Fruit fly (Drosophila melanogaster) whole organism, embryonic: Measurements from ENCODE around the gene AlkB.

ENCODE experiments used
- Bdp1 ChIP-seq: fragments of 200-800 bp; sonication (Bioruptor generic); optimal IDR thresholded peaks from 3 replicates; lab custom pipeline; 2016; ENCODE audit warnings: missing biosample characterization, missing genetic modification characterization
- Bgb ChIP-seq: fragments of 200-800 bp; sonication (Bioruptor generic); IDR thresholded peaks from 2 replicates; pipeline ENCODE4 v1.3.6; 2022; ENCODE audit warnings: missing biosample characterization, missing genetic modification characterization; ENCODE audit not compliant: partially characterized antibody
- BtbVII ChIP-seq: fragments of 200-800 bp; sonication (Bioruptor generic); optimal IDR thresholded peaks from 3 replicates; lab custom pipeline; 2017; ENCODE audit warnings: missing biosample characterization, mild to moderate bottlenecking, missing genetic modification characterization
- CG12236 ChIP-seq: fragments of 200-800 bp; sonication (Bioruptor generic); optimal IDR thresholded peaks from 2 replicates; lab custom pipeline; 2016; ENCODE audit warnings: missing biosample characterization, missing genetic modification characterization
- CG14050 ChIP-seq: fragments of 200-800 bp; sonication (Bioruptor generic); IDR thresholded peaks from 3 replicates; pipeline ENCODE4 v1.3.6; 2022; ENCODE audit warnings: missing biosample characterization, missing genetic modification characterization
- CG14860 ChIP-seq: fragments of 200-800 bp; sonication (Bioruptor generic); IDR thresholded peaks from 3 replicates; pipeline ENCODE4 v1.3.6; 2022; ENCODE audit warnings: missing biosample characterization, missing genetic modification characterization; ENCODE audit not compliant: partially characterized antibody
- CG1603 ChIP-seq: fragments of 200-800 bp; sonication (Bioruptor generic); optimal IDR thresholded peaks from 2 replicates; lab custom pipeline; 2019; ENCODE audit warnings: missing biosample characterization, mild to moderate bottlenecking, missing genetic modification characterization, moderate library complexity
- CG16815 ChIP-seq: fragments of 200-800 bp; sonication (Bioruptor generic); optimal IDR thresholded peaks from 3 replicates; lab custom pipeline; 2017; ENCODE audit warnings: missing biosample characterization, mild to moderate bottlenecking, missing genetic modification characterization
- CG17359 ChIP-seq: fragments of 200-800 bp; sonication (Bioruptor generic); optimal IDR thresholded peaks from 3 replicates; lab custom pipeline; 2018; ENCODE audit warnings: missing biosample characterization, mild to moderate bottlenecking, missing genetic modification characterization, moderate library complexity
- CG18262 ChIP-seq: fragments of 200-800 bp; optimal IDR thresholded peaks from 3 replicates; lab custom pipeline; 2019; ENCODE audit warnings: missing biosample characterization, mild to moderate bottlenecking, missing genetic modification characterization, moderate library complexity
- CG1832 ChIP-seq: fragments of 200-800 bp; sonication (Bioruptor generic); optimal IDR thresholded peaks from 2 replicates; lab custom pipeline; 2017; ENCODE audit warnings: missing biosample characterization, mild to moderate bottlenecking, missing genetic modification characterization, inconsistent platforms
- CG2889 ChIP-seq: fragments of 200-800 bp; sonication (Bioruptor generic); IDR thresholded peaks from 3 replicates; pipeline ENCODE4 v1.3.6; 2022; ENCODE audit warnings: missing biosample characterization, missing genetic modification characterization
- CG32532 ChIP-seq: fragments of 200-800 bp; sonication (Bioruptor generic); IDR thresholded peaks from 2 replicates; pipeline ENCODE4 v1.3.6; 2022; ENCODE audit warnings: missing biosample characterization, missing genetic modification characterization
- CG32767 ChIP-seq: fragments of 200-800 bp; sonication (Bioruptor generic); IDR thresholded peaks from 2 replicates; pipeline ENCODE4 v1.3.6; 2022; ENCODE audit warnings: missing biosample characterization, missing genetic modification characterization
- CG32772 ChIP-seq: fragments of 200-800 bp; sonication (Bioruptor generic); IDR thresholded peaks from 2 replicates; pipeline ENCODE4 v1.3.6; 2022; ENCODE audit warnings: missing biosample characterization, missing genetic modification characterization
- CG34224 ChIP-seq: fragments of 200-800 bp; sonication (Bioruptor generic); IDR thresholded peaks from 3 replicates; pipeline ENCODE4 v1.3.6; 2022; ENCODE audit warnings: missing biosample characterization, missing genetic modification characterization; ENCODE audit not compliant: partially characterized antibody
- CG34376 ChIP-seq: fragments of 200-800 bp; sonication (Bioruptor generic); optimal IDR thresholded peaks from 2 replicates; lab custom pipeline; 2018; ENCODE audit warnings: missing biosample characterization, mild to moderate bottlenecking, missing genetic modification characterization
- CG4282 ChIP-seq: fragments of 200-800 bp; sonication (Bioruptor generic); optimal IDR thresholded peaks from 2 replicates; lab custom pipeline; 2016; ENCODE audit warnings: missing biosample characterization, missing genetic modification characterization
- CG4617 ChIP-seq: fragments of 200-800 bp; sonication (Bioruptor generic); optimal IDR thresholded peaks from 3 replicates; lab custom pipeline; 2016; ENCODE audit warnings: missing biosample characterization, missing genetic modification characterization, borderline replicate concordance
- CG4730 ChIP-seq: fragments of 200-800 bp; sonication (Bioruptor generic); IDR thresholded peaks from 2 replicates; pipeline ENCODE4 v1.3.6; 2022; ENCODE audit warnings: missing biosample characterization, missing genetic modification characterization
- CG6175 ChIP-seq: fragments of 200-800 bp; sonication (Bioruptor generic); IDR thresholded peaks from 3 replicates; pipeline ENCODE4 v1.3.6; 2022; ENCODE audit warnings: missing biosample characterization, missing genetic modification characterization
- CG6272 ChIP-seq: fragments of 200-800 bp; sonication (Bioruptor generic); IDR thresholded peaks from 2 replicates; pipeline ENCODE4 v1.3.6; 2022; ENCODE audit warnings: missing biosample characterization, missing genetic modification characterization
- CG6689 ChIP-seq: fragments of 200-800 bp; sonication (Bioruptor generic); IDR thresholded peaks from 2 replicates; pipeline ENCODE4 v1.3.6; 2022; ENCODE audit warnings: missing biosample characterization, missing genetic modification characterization
- CG8924 ChIP-seq: fragments of 200-800 bp; optimal IDR thresholded peaks from 3 replicates; lab custom pipeline; 2019; ENCODE audit warnings: missing biosample characterization, mild to moderate bottlenecking, missing genetic modification characterization, moderate library complexity
- CG8944 ChIP-seq: fragments of 200-800 bp; sonication (Bioruptor generic); optimal IDR thresholded peaks from 3 replicates; lab custom pipeline; 2016; ENCODE audit warnings: missing biosample characterization, missing genetic modification characterization
- CG9932 ChIP-seq: fragments of 200-800 bp; sonication (Bioruptor generic); IDR thresholded peaks from 2 replicates; pipeline ENCODE4 v1.3.6; 2022; ENCODE audit warnings: missing biosample characterization, missing genetic modification characterization
- D19A ChIP-seq: fragments of 200-800 bp; optimal IDR thresholded peaks from 3 replicates; lab custom pipeline; 2019; ENCODE audit warnings: missing biosample characterization, mild to moderate bottlenecking, missing genetic modification characterization, moderate library complexity
- Dad ChIP-seq: fragments of 200-800 bp; sonication (Bioruptor generic); optimal IDR thresholded peaks from 3 replicates; lab custom pipeline; 2016; ENCODE audit warnings: missing biosample characterization, missing genetic modification characterization
- Drgx ChIP-seq: fragments of 200-800 bp; sonication (Bioruptor generic); IDR thresholded peaks from 2 replicates; pipeline ENCODE4 v1.3.6; 2022; ENCODE audit warnings: missing biosample characterization, missing genetic modification characterization
- Ets65A ChIP-seq: fragments of 200-800 bp; sonication (Bioruptor generic); peaks from one replicate; lab custom pipeline; 2016; ENCODE audit warnings: missing biosample characterization, missing genetic modification characterization
- GATAe ChIP-seq: fragments of 200-800 bp; sonication (Bioruptor generic); conservative IDR thresholded peaks from 2 replicates; pipeline ENCODE4 v1.3.6; 2022; ENCODE audit warnings: missing biosample characterization, missing genetic modification characterization
- Max ChIP-seq: fragments of 200-800 bp; sonication (Bioruptor generic); optimal IDR thresholded peaks from 2 replicates; lab custom pipeline; 2016; ENCODE audit warnings: missing biosample characterization, mild to moderate bottlenecking, missing genetic modification characterization
- Opbp ChIP-seq: fragments of 200-800 bp; sonication (Bioruptor generic); IDR thresholded peaks from 3 replicates; pipeline ENCODE4 v1.3.6; 2022; ENCODE audit warnings: missing biosample characterization, missing genetic modification characterization; ENCODE audit not compliant: partially characterized antibody
- Ravus ChIP-seq: fragments of 200-800 bp; sonication (Bioruptor generic); IDR thresholded peaks from 2 replicates; pipeline ENCODE4 v1.3.6; 2022; ENCODE audit warnings: missing biosample characterization, missing genetic modification characterization
- Sin3A ChIP-seq: fragments of >200 bp; optimal IDR thresholded peaks from 2 replicates; lab custom pipeline; 2018
- bsh ChIP-seq, 2 experiments: fragments of 200-800 bp; sonication (Bioruptor generic); optimal IDR thresholded peaks; 2 replicates each; lab custom pipeline; 2017 to 2018; ENCODE audit warnings: mild to moderate bottlenecking in 2 of 2, missing biosample characterization in 2 of 2, missing genetic modification characterization in 2 of 2, moderate library complexity in 1 of 2
- chif ChIP-seq, 2 experiments: fragments of 200-800 bp; sonication (Bioruptor generic); optimal IDR thresholded peaks; 3 replicates each; lab custom pipeline; 2016; ENCODE audit warnings: missing biosample characterization in 2 of 2, missing genetic modification characterization in 2 of 2
- grau ChIP-seq: fragments of 200-800 bp; optimal IDR thresholded peaks from 3 replicates; lab custom pipeline; 2019; ENCODE audit warnings: missing biosample characterization, mild to moderate bottlenecking, missing genetic modification characterization, moderate library complexity
- gsb-n ChIP-seq: fragments of 200-800 bp; sonication (Bioruptor generic); optimal IDR thresholded peaks from 3 replicates; lab custom pipeline; 2018; ENCODE audit warnings: missing biosample characterization, mild to moderate bottlenecking, missing genetic modification characterization
- kah ChIP-seq: fragments of 200-800 bp; sonication (Bioruptor generic); optimal IDR thresholded peaks from 2 replicates; lab custom pipeline; 2018; ENCODE audit warnings: missing biosample characterization, mild to moderate bottlenecking, missing genetic modification characterization
- nom ChIP-seq: fragments of 200-800 bp; sonication (Bioruptor generic); optimal IDR thresholded peaks from 2 replicates; lab custom pipeline; 2017; ENCODE audit warnings: missing biosample characterization, missing genetic modification characterization, mild to moderate bottlenecking, moderate library complexity, missing genetic modification reagents
- onecut ChIP-seq: fragments of 200-800 bp; sonication (Bioruptor generic); IDR thresholded peaks from 2 replicates; pipeline ENCODE4 v1.3.6; 2022; ENCODE audit warnings: missing biosample characterization, missing genetic modification characterization
- pho ChIP-seq: fragments of 200-800 bp; sonication (Bioruptor generic); optimal IDR thresholded peaks from 2 replicates; lab custom pipeline; 2016; ENCODE audit warnings: missing biosample characterization, missing genetic modification characterization
- pzg ChIP-seq: fragments of 200-800 bp; sonication (Bioruptor generic); optimal IDR thresholded peaks from 3 replicates; lab custom pipeline; 2018; ENCODE audit warnings: missing biosample characterization, mild to moderate bottlenecking, missing genetic modification characterization, moderate library complexity
- sens ChIP-seq: fragments of 200-800 bp; sonication (Bioruptor generic); peaks from one replicate; lab custom pipeline; 2016; ENCODE audit warnings: missing biosample characterization, missing genetic modification characterization
- sob ChIP-seq: fragments of 200-800 bp; sonication (Bioruptor generic); IDR thresholded peaks from 2 replicates; pipeline ENCODE4 v1.3.6; 2022; ENCODE audit warnings: missing biosample characterization, missing genetic modification characterization
- sqz ChIP-seq: fragments of 200-800 bp; sonication (Bioruptor generic); optimal IDR thresholded peaks from 3 replicates; lab custom pipeline; 2018; ENCODE audit warnings: missing biosample characterization, mild to moderate bottlenecking, missing genetic modification characterization
- tap ChIP-seq: fragments of 200-800 bp; optimal IDR thresholded peaks from 3 replicates; lab custom pipeline; 2019; ENCODE audit warnings: missing biosample characterization, mild to moderate bottlenecking, missing genetic modification characterization, moderate library complexity
- tll ChIP-seq, 2 experiments: fragments of 200-800 bp in 1 of 2; fragments of >200 bp in 1 of 2; sonication (Bioruptor generic) in 1 of 2; optimal IDR thresholded peaks; 2 replicates each; lab custom pipeline; 2017 to 2019; ENCODE audit warnings: missing biosample characterization in 2 of 2, missing genetic modification characterization in 2 of 2, mild to moderate bottlenecking in 1 of 2, moderate library complexity in 1 of 2
- vnd ChIP-seq: fragments of 200-800 bp; sonication (Bioruptor generic); IDR thresholded peaks from 3 replicates; pipeline ENCODE4 v1.3.6; 2022; ENCODE audit warnings: missing biosample characterization, missing genetic modification characterization; ENCODE audit not compliant: partially characterized antibody
- zfh1 ChIP-seq: fragments of 200-800 bp; sonication (Bioruptor generic); IDR thresholded peaks from 3 replicates; pipeline ENCODE4 v1.3.6; 2022; ENCODE audit warnings: missing biosample characterization, missing genetic modification characterization

The AlkB gene

DNA sequence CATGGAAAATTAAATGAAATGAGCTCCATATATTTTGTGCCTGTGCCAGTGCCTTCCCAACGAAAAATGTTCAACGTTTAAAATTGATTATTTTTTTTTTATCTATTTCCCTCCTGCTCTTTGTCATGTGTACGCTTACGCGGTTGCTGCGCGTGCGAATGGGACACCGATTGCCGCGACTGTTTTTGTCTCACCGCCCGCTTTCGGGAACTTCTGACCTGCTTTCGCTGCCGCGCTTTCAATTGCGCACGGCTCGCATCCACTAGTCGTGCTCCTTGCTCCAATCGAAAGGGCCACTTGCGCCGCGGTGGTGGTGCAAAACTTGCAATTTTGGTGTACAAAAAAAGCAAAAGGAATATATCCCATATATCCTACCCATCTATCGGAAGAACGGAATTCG, 1.2 kb upstream of the AlkB start (continued):
- TF ChIP-seq bsh (GFP tag; optimal IDR thresholded peaks at IDR 0.05; lab: Kevin White, UChicago), result peak; percentile 2 to 28
- no peak for TF ChIP-seq Ravus (GFP tag; lab: Robert Waterston, UW)
- peak; percentile 37 for TF ChIP-seq pzg (GFP tag; lab: Kevin White, UChicago)
- TF ChIP-seq CG32767 (GFP tag; lab: Robert Waterston, UW), result peak; percentile 85
- peak; percentile 49 for TF ChIP-seq kah
- peak; percentile 93 for TF ChIP-seq onecut (GFP tag; lab: Robert Waterston, UW)
- peak; percentile 19 for TF ChIP-seq pho
- TF ChIP-seq CG34376, result peak; percentile 70
- TF ChIP-seq CG32772 (GFP tag; lab: Robert Waterston, UW), result peak; percentile 91
- TF ChIP-seq sens (GFP tag; lab: Kevin White, UChicago), result peak; percentile 77
- peak; percentile 6; the same call in 1 of the 3 replicates for TF ChIP-seq CG34224
- 0 out of 3 replicates have a peak, but pooled peaks have one; percentile 22 for TF ChIP-seq vnd (GFP tag; lab: Robert Waterston, UW)
- peak; percentile 1 for TF ChIP-seq D19A (tag; lab: Kevin White, UChicago)
- TF ChIP-seq CG8924, result peak; percentile 34
- TF ChIP-seq tll (GFP tag; optimal IDR thresholded peaks at IDR 0.05; lab: Kevin White, UChicago), result no peak
- TF ChIP-seq CG14860 (GFP tag; lab: Robert Waterston, UW), result no peak
- TF ChIP-seq CG32532 (GFP tag; lab: Robert Waterston, UW), result peak; percentile 44
- TF ChIP-seq Bgb (GFP tag; lab: Robert Waterston, UW), result peak; percentile 56; the same call in 1 of the 2 replicates
- TF ChIP-seq CG9932 (GFP tag; lab: Robert Waterston, UW), result 0 out of 2 replicates have a peak, but pooled peaks have one; percentile 18
- no peak for TF ChIP-seq tap (tag; lab: Kevin White, UChicago)
- TF ChIP-seq nom (GFP tag; lab: Kevin White, UChicago), result peak; percentile 74
- no peak for TF ChIP-seq Ets65A (GFP tag; lab: Kevin White, UChicago)
- no peak for TF ChIP-seq CG16815
- no peak for TF ChIP-seq Bdp1 (GFP tag; lab: Kevin White, UChicago)
- peak; percentile 39 for TF ChIP-seq CG1603
- no peak for TF ChIP-seq CG4730 (GFP tag; lab: Robert Waterston, UW)
- peak; percentile 44; the same call in 1 of the 3 replicates for TF ChIP-seq Opbp (GFP tag; lab: Robert Waterston, UW)
- peak; percentile 91 for TF ChIP-seq CG17359
- peak; percentile 58 for TF ChIP-seq Drgx (GFP tag; lab: Robert Waterston, UW)
- peak; percentile 3 for TF ChIP-seq grau (tag; lab: Kevin White, UChicago)
- no peak for TF ChIP-seq Sin3A (lab: Kevin White, UChicago)
- TF ChIP-seq GATAe, result peak; percentile 59
- TF ChIP-seq gsb-n (tag; lab: Kevin White, UChicago), result no peak
- no peak for TF ChIP-seq CG8944 (GFP tag; lab: Kevin White, UChicago)
- no peak for TF ChIP-seq CG12236 (GFP tag; lab: Kevin White, UChicago)
- peak; percentile 65 for TF ChIP-seq CG4617
- peak; percentile 2 for TF ChIP-seq Max (GFP tag; lab: Kevin White, UChicago)
- peak; percentile 54; the same call in 1 of the 2 replicates for TF ChIP-seq sob (GFP tag; lab: Robert Waterston, UW)
- peak; percentile 33 for TF ChIP-seq CG4282 (GFP tag; lab: Kevin White, UChicago)
- peak; percentile 99 for TF ChIP-seq CG1832 (GFP tag; lab: Kevin White, UChicago)
- peak; percentile 8 for TF ChIP-seq CG18262 (tag; lab: Kevin White, UChicago)
- no peak for TF ChIP-seq CG6175 (GFP tag; lab: Robert Waterston, UW)
- TF ChIP-seq zfh1 (GFP tag; lab: Robert Waterston, UW), result 0 out of 3 replicates have a peak, but pooled peaks have one; percentile 31
- TF ChIP-seq chif (GFP tag; optimal IDR thresholded peaks at IDR 0.05; lab: Kevin White, UChicago), result no peak
- TF ChIP-seq sqz (GFP tag; lab: Kevin White, UChicago), result peak; percentile 99
- peak; percentile 16 for TF ChIP-seq Dad (GFP tag; lab: Kevin White, UChicago)
- TF ChIP-seq CG6689 (GFP tag; lab: Robert Waterston, UW), result 0 out of 2 replicates have a peak, but pooled peaks have one; percentile 23
- peak; percentile 30 for TF ChIP-seq BtbVII (GFP tag; lab: Kevin White, UChicago)
- TF ChIP-seq CG2889, result no peak
- TF ChIP-seq CG6272 (GFP tag; lab: Robert Waterston, UW), result no peak
- TF ChIP-seq CG14050 (GFP tag; lab: Robert Waterston, UW), result no peak
